1 fruit fly cellular context compared by ENCODE assay signal in genomic region chr2L:15061368-15061767, dm6.
TF ChIP-seq lines count a peak whose summit lies in the region.

TSS of gene solo (plus strand) at chr2L:15061656.
TSS of gene vas (plus strand) at chr2L:15061656.

TF ChIP-seq in whole organism, embryonic, 481 proteins besides CTCF, POLR2A, EP300 and RAD21 (continued from another document and continues in another):
- TF ChIP-seq CG11085 (GFP tag; IDR thresholded peaks at IDR 0.05; lab: Robert Waterston, UW) (no peak), cwo (GFP tag; optimal IDR thresholded peaks at IDR 0.05; lab: Kevin White, UChicago) (no peak), CG9437 (GFP tag; optimal IDR thresholded peaks at IDR 0.05; lab: Kevin White, UChicago) (peak; percentile 20), CG15514 (GFP tag; optimal IDR thresholded peaks at IDR 0.05; lab: Kevin White, UChicago) (peak; percentile 37), sob (GFP tag; IDR thresholded peaks at IDR 0.05; lab: Robert Waterston, UW) (peak; percentile 43; the same call in 1 of the 2 replicates), hbn (GFP tag; IDR thresholded peaks at IDR 0.05; lab: Robert Waterston, UW; ENCODE audit: partially characterized antibody) (no peak), CG10462 (GFP tag; optimal IDR thresholded peaks at IDR 0.05; lab: Kevin White, UChicago) (no peak), Gug (GFP tag; IDR thresholded peaks at IDR 0.05; lab: Robert Waterston, UW) (no peak), CG7963 (GFP tag; IDR thresholded peaks at IDR 0.05; lab: Robert Waterston, UW; ENCODE audit: partially characterized antibody) (no peak), lbe (GFP tag; optimal IDR thresholded peaks at IDR 0.05; lab: Kevin White, UChicago) (no peak), Bgb (GFP tag; IDR thresholded peaks at IDR 0.05; lab: Robert Waterston, UW; ENCODE audit: partially characterized antibody) (peak; percentile 24; the same call in 1 of the 2 replicates), CG9876 (GFP tag; optimal IDR thresholded peaks at IDR 0.05; lab: Kevin White, UChicago) (no peak), ssp (GFP tag; IDR thresholded peaks at IDR 0.05; lab: Robert Waterston, UW) (peak; percentile 97), CG14860 (GFP tag; IDR thresholded peaks at IDR 0.05; lab: Robert Waterston, UW; ENCODE audit: partially characterized antibody) (peak; percentile 27; the same call in 1 of the 3 replicates), slou (GFP tag; optimal IDR thresholded peaks at IDR 0.05; lab: Kevin White, UChicago) (no peak), Dek (tag; optimal IDR thresholded peaks at IDR 0.05; lab: Kevin White, UChicago) (peak; percentile 77), Pdp1 (GFP tag; optimal IDR thresholded peaks at IDR 0.05; lab: Kevin White, UChicago) (peak in 1 of 2 experiments; percentile 9), CG32767 (GFP tag; IDR thresholded peaks at IDR 0.05; lab: Robert Waterston, UW) (no peak), CG13775 (GFP tag; optimal IDR thresholded peaks at IDR 0.05; lab: Kevin White, UChicago) (peak; percentile 59), CG7357 (GFP tag; IDR thresholded peaks at IDR 0.05; lab: Robert Waterston, UW) (peak; percentile 93), CG16779 (GFP tag; IDR thresholded peaks at IDR 0.05; lab: Robert Waterston, UW) (no peak), CG1832 (GFP tag; optimal IDR thresholded peaks at IDR 0.05; lab: Kevin White, UChicago) (no peak), Gsc (GFP tag; IDR thresholded peaks at IDR 0.05; lab: Robert Waterston, UW) (no peak), CG9215 (GFP tag; IDR thresholded peaks at IDR 0.05; lab: Robert Waterston, UW) (no peak), fd64A (GFP tag; optimal IDR thresholded peaks at IDR 0.05; lab: Kevin White, UChicago) (no peak), CG11696 (GFP tag; IDR thresholded peaks at IDR 0.05; lab: Robert Waterston, UW) (no peak), C15 (GFP tag; IDR thresholded peaks at IDR 0.05; lab: Robert Waterston, UW) (no peak), CG8924 (tag; optimal IDR thresholded peaks at IDR 0.05; lab: Kevin White, UChicago) (peak; percentile 64), CG10959 (GFP tag; IDR thresholded peaks at IDR 0.05; lab: Robert Waterston, UW) (no peak), CG4617 (GFP tag; optimal IDR thresholded peaks at IDR 0.05; lab: Kevin White, UChicago; ENCODE audit: borderline replicate concordance) (no peak), Dip2 (GFP tag; IDR thresholded peaks at IDR 0.05; lab: Robert Waterston, UW) (no peak), CG9609 (GFP tag; optimal IDR thresholded peaks at IDR 0.05; lab: Kevin White, UChicago) (no peak), CG3995 (GFP tag; optimal IDR thresholded peaks at IDR 0.05; lab: Kevin White, UChicago) (no peak), Dad (GFP tag; optimal IDR thresholded peaks at IDR 0.05; lab: Kevin White, UChicago) (no peak), zfh2 (GFP tag; optimal IDR thresholded peaks at IDR 0.05; lab: Kevin White, UChicago) (no peak), CG10147 (GFP tag; optimal IDR thresholded peaks at IDR 0.05; lab: Kevin White, UChicago) (no peak), CG3838 (GFP tag; optimal IDR thresholded peaks at IDR 0.05; lab: Kevin White, UChicago) (no peak), CG8944 (GFP tag; optimal IDR thresholded peaks at IDR 0.05; lab: Kevin White, UChicago) (no peak), az2 (GFP tag; optimal IDR thresholded peaks at IDR 0.05; lab: Kevin White, UChicago) (peak; percentile 26), Ada2b (GFP tag; IDR thresholded peaks at IDR 0.05; lab: Robert Waterston, UW) (no peak), bigmax (GFP tag; optimal IDR thresholded peaks at IDR 0.05; lab: Kevin White, UChicago) (no peak), CG4424 (GFP tag; optimal IDR thresholded peaks at IDR 0.05; lab: Kevin White, UChicago) (peak; percentile 23), ato (GFP tag; IDR thresholded peaks at IDR 0.05; lab: Robert Waterston, UW; ENCODE audit: partially characterized antibody) (no peak), Sry-β (GFP tag; optimal IDR thresholded peaks at IDR 0.05; lab: Kevin White, UChicago) (peak; percentile 66), CG12071 (GFP tag; optimal IDR thresholded peaks at IDR 0.05; lab: Kevin White, UChicago) (no peak), phol (tag; optimal IDR thresholded peaks at IDR 0.05; lab: Kevin White, UChicago) (peak; percentile 73), Awh (GFP tag; IDR thresholded peaks at IDR 0.05; lab: Robert Waterston, UW) (no peak), grn (GFP tag; optimal IDR thresholded peaks at IDR 0.05; lab: Kevin White, UChicago) (no peak), Camta (GFP tag; optimal IDR thresholded peaks at IDR 0.05; lab: Kevin White, UChicago) (no peak), en (GFP tag; optimal IDR thresholded peaks at IDR 0.05; lab: Kevin White, UChicago) (no peak), CG14965 (GFP tag; optimal IDR thresholded peaks at IDR 0.05; lab: Kevin White, UChicago; ENCODE audit: borderline replicate concordance) (no peak), odd (GFP tag; optimal IDR thresholded peaks at IDR 0.05; lab: Kevin White, UChicago) (no peak), shn (GFP tag; optimal IDR thresholded peaks at IDR 0.05; lab: Kevin White, UChicago) (no peak), CG14014 (GFP tag; IDR thresholded peaks at IDR 0.05; lab: Robert Waterston, UW) (peak; percentile 60; the same call in 1 of the 2 replicates), CG12391 (tag; optimal IDR thresholded peaks at IDR 0.05; lab: Kevin White, UChicago) (peak; percentile 83), E2f1 (GFP tag; IDR thresholded peaks at IDR 0.05; lab: Robert Waterston, UW) (no peak; the same call in 1 of the 2 replicates), kni (GFP tag; optimal IDR thresholded peaks at IDR 0.05; lab: Kevin White, UChicago) (no peak), gt (GFP tag; IDR thresholded peaks at IDR 0.05; lab: Robert Waterston, UW) (no peak), Asciz (GFP tag; optimal IDR thresholded peaks at IDR 0.05; lab: Kevin White, UChicago) (no peak), CG3847 (GFP tag; IDR thresholded peaks at IDR 0.05; lab: Robert Waterston, UW) (no peak), slp2 (GFP tag; optimal IDR thresholded peaks at IDR 0.05; lab: Kevin White, UChicago) (no peak), bsh (GFP tag; optimal IDR thresholded peaks at IDR 0.05; lab: Kevin White, UChicago) (peak in 1 of 2 experiments; percentile 56), croc (GFP tag; conservative IDR thresholded peaks at IDR 0.05; lab: Robert Waterston, UW) (no peak), CG17361 (GFP tag; IDR thresholded peaks at IDR 0.05; lab: Robert Waterston, UW) (peak; percentile 49), tna (GFP tag; IDR thresholded peaks at IDR 0.05; lab: Robert Waterston, UW; ENCODE audit: partially characterized antibody) (no peak), CG43689 (GFP tag; IDR thresholded peaks at IDR 0.05; lab: Robert Waterston, UW) (no peak), CG10565 (GFP tag; optimal IDR thresholded peaks at IDR 0.05; lab: Kevin White, UChicago) (no peak), chn (GFP tag; optimal IDR thresholded peaks at IDR 0.05; lab: Kevin White, UChicago) (no peak), pros (GFP tag; optimal IDR thresholded peaks at IDR 0.05; lab: Kevin White, UChicago) (no peak), Hr51 (GFP tag; optimal IDR thresholded peaks at IDR 0.05; lab: Kevin White, UChicago) (peak in 1 of 2 experiments; percentile 52), Mad (GFP tag; optimal IDR thresholded peaks at IDR 0.05; lab: Kevin White, UChicago) (no peak), CG12769 (tag; optimal IDR thresholded peaks at IDR 0.05; lab: Kevin White, UChicago) (peak; percentile 51), CG6254 (GFP tag; optimal IDR thresholded peaks at IDR 0.05; lab: Kevin White, UChicago) (no peak), zfh1 (GFP tag; IDR thresholded peaks at IDR 0.05; lab: Robert Waterston, UW) (no peak), vfl (GFP tag; optimal IDR thresholded peaks at IDR 0.05; lab: Kevin White, UChicago) (no peak), Sry-δ (GFP tag; optimal IDR thresholded peaks at IDR 0.05; lab: Kevin White, UChicago) (peak; percentile 79), fd96Cb (tag; optimal IDR thresholded peaks at IDR 0.05; lab: Kevin White, UChicago) (peak; percentile 39), CoRest (tag; optimal IDR thresholded peaks at IDR 0.05; lab: Kevin White, UChicago) (peak; percentile 80), sens-2 (GFP tag; IDR thresholded peaks at IDR 0.05; lab: Robert Waterston, UW) (no peak), Eip74EF (GFP tag; optimal IDR thresholded peaks at IDR 0.05; lab: Kevin White, UChicago) (peak in 1 of 2 experiments; percentile 22), YL-1 (GFP tag; optimal IDR thresholded peaks at IDR 0.05; lab: Kevin White, UChicago) (peak; percentile 32), Adf1 (GFP tag; IDR thresholded peaks at IDR 0.05; lab: Robert Waterston, UW) (no peak), peb (GFP tag; IDR thresholded peaks at IDR 0.05; lab: Robert Waterston, UW) (no peak), ERR (GFP tag; optimal IDR thresholded peaks at IDR 0.05; lab: Kevin White, UChicago) (no peak), CG15479 (GFP tag; optimal IDR thresholded peaks at IDR 0.05; lab: Kevin White, UChicago) (peak; percentile 49), dati (GFP tag; IDR thresholded peaks at IDR 0.05; lab: Robert Waterston, UW) (no peak), pb (GFP tag; optimal IDR thresholded peaks at IDR 0.05; lab: Kevin White, UChicago) (no peak), Doc3 (GFP tag; IDR thresholded peaks at IDR 0.05; lab: Robert Waterston, UW; ENCODE audit: partially characterized antibody) (no peak), gfzf (GFP tag; optimal IDR thresholded peaks at IDR 0.05; lab: Kevin White, UChicago) (no peak), CHES-1-like (GFP tag; optimal IDR thresholded peaks at IDR 0.05; lab: Kevin White, UChicago) (peak; percentile 12), da (GFP tag; optimal IDR thresholded peaks at IDR 0.05; lab: Kevin White, UChicago) (no peak), lmd (GFP tag; IDR thresholded peaks at IDR 0.05; lab: Robert Waterston, UW) (peak; percentile 51; the same call in 1 of the 2 replicates), Nf-YA (GFP tag; IDR thresholded peaks at IDR 0.05; lab: Robert Waterston, UW) (no peak), CG5245 (GFP tag; optimal IDR thresholded peaks at IDR 0.05; lab: Kevin White, UChicago) (no peak), CG5180 (GFP tag; optimal IDR thresholded peaks at IDR 0.05; lab: Kevin White, UChicago) (no peak), danr (GFP tag; IDR thresholded peaks at IDR 0.05; lab: Robert Waterston, UW) (no peak), oc (tag; optimal IDR thresholded peaks at IDR 0.05; lab: Kevin White, UChicago) (no peak), rib (GFP tag; IDR thresholded peaks at IDR 0.05; lab: Robert Waterston, UW) (no peak), Tbp (GFP tag; optimal IDR thresholded peaks at IDR 0.05; lab: Kevin White, UChicago) (no peak), CG13296 (GFP tag; optimal IDR thresholded peaks at IDR 0.05; lab: Kevin White, UChicago) (peak; percentile 12), zf30C (GFP tag; optimal IDR thresholded peaks at IDR 0.05; lab: Kevin White, UChicago) (no peak), CG3281 (GFP tag; optimal IDR thresholded peaks at IDR 0.05; lab: Kevin White, UChicago) (no peak), lov (optimal IDR thresholded peaks at IDR 0.05; lab: Kevin White, UChicago) (no peak), lov (GFP tag; IDR thresholded peaks at IDR 0.05; lab: Robert Waterston, UW) (no peak), sima (GFP tag; optimal IDR thresholded peaks at IDR 0.05; lab: Kevin White, UChicago) (no peak), CG12104 (GFP tag; optimal IDR thresholded peaks at IDR 0.05; lab: Kevin White, UChicago) (no peak), CG6689 (GFP tag; IDR thresholded peaks at IDR 0.05; lab: Robert Waterston, UW) (peak; percentile 49), Taf1 (GFP tag; IDR thresholded peaks at IDR 0.05; lab: Robert Waterston, UW) (no peak), Bteb2 (GFP tag; optimal IDR thresholded peaks at IDR 0.05; lab: Kevin White, UChicago) (no peak), Rx (GFP tag; IDR thresholded peaks at IDR 0.05; lab: Robert Waterston, UW) (no peak), CG34224 (GFP tag; IDR thresholded peaks at IDR 0.05; lab: Robert Waterston, UW; ENCODE audit: partially characterized antibody) (no peak), pho (GFP tag; optimal IDR thresholded peaks at IDR 0.05; lab: Kevin White, UChicago) (peak; percentile 23), CG17186 (GFP tag; optimal IDR thresholded peaks at IDR 0.05; lab: Kevin White, UChicago) (no peak), CG1529 (GFP tag; optimal IDR thresholded peaks at IDR 0.05; lab: Kevin White, UChicago) (no peak), CG18599 (GFP tag; optimal IDR thresholded peaks at IDR 0.05; lab: Kevin White, UChicago) (peak; percentile 31), Hand (GFP tag; optimal IDR thresholded peaks at IDR 0.05; lab: Kevin White, UChicago) (no peak), fu2 (GFP tag; optimal IDR thresholded peaks at IDR 0.05; lab: Kevin White, UChicago) (no peak), Atf3 (GFP tag; optimal IDR thresholded peaks at IDR 0.05; lab: Kevin White, UChicago) (no peak), Sox100B (GFP tag; optimal IDR thresholded peaks at IDR 0.05; lab: Kevin White, UChicago) (peak; percentile 39), toy (GFP tag; IDR thresholded peaks at IDR 0.05; lab: Robert Waterston, UW) (no peak), emc (GFP tag; optimal IDR thresholded peaks at IDR 0.05; lab: Kevin White, UChicago) (no peak), CG10209 (GFP tag; optimal IDR thresholded peaks at IDR 0.05; lab: Kevin White, UChicago) (peak; percentile 36), bbx (GFP tag; IDR thresholded peaks at IDR 0.05; lab: Robert Waterston, UW; ENCODE audit: partially characterized antibody) (peak; percentile 14; the same call in 1 of the 2 replicates), CG8478 (optimal IDR thresholded peaks at IDR 0.05; lab: Kevin White, UChicago) (no peak), CG16813 (GFP tag; IDR thresholded peaks at IDR 0.05; lab: Robert Waterston, UW; ENCODE audit: partially characterized antibody) (0 out of 3 replicates have a peak, but pooled peaks have one; percentile 29), tll (GFP tag; optimal IDR thresholded peaks at IDR 0.05; lab: Kevin White, UChicago) (no peak), Mrtf (GFP tag; IDR thresholded peaks at IDR 0.05; lab: Robert Waterston, UW) (0 out of 3 replicates have a peak, but pooled peaks have one; percentile 32), CG10543 (GFP tag; optimal IDR thresholded peaks at IDR 0.05; lab: Kevin White, UChicago) (peak; percentile 32), CG5953 (GFP tag; IDR thresholded peaks at IDR 0.05; lab: Robert Waterston, UW) (no peak), nerfin-1 (tag; optimal IDR thresholded peaks at IDR 0.05; lab: Kevin White, UChicago) (peak; percentile 57), unpg (GFP tag; optimal IDR thresholded peaks at IDR 0.05; lab: Kevin White, UChicago) (peak; percentile 64), MTF-1 (GFP tag; optimal IDR thresholded peaks at IDR 0.05; lab: Kevin White, UChicago; ENCODE audit: borderline replicate concordance) (no peak), CG17385 (GFP tag; optimal IDR thresholded peaks at IDR 0.05; lab: Kevin White, UChicago) (peak; percentile 43), CG2116 (GFP tag; optimal IDR thresholded peaks at IDR 0.05; lab: Kevin White, UChicago) (peak; percentile 47)
